Fruit fly (Drosophila melanogaster): Measurements from ENCODE around the gene ND-15.

The ND-15 gene

DNA sequence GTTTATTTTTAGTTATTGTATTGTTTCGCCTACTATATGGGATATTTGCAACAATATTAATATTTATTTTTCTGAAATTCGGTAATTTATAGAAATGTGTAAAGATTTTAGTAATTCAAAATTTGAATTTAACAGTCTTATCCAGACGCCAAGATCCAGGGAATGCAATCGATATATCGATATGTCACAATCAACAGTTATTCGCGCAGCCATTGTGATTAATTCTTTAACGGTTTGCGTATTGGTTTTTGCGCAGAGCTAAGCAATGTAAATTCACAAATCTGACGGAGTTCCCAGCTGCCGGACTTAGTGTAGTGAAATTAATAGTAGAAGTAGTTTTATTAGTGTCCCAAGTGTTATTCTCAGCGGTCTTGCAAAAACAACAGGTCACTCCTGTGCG is at the start of gene ND-15:
TSS of gene ND-15 (plus strand) at position 298 of the 400 bp plus-strand sequence.
- TF ChIP-seq Ets98B (GFP tag; IDR thresholded peaks at IDR 0.05) (no peak), CG13204 (GFP tag; optimal IDR thresholded peaks at IDR 0.05) (no peak), D1 (tag; optimal IDR thresholded peaks at IDR 0.05) (no peak), CG17806 (tag; optimal IDR thresholded peaks at IDR 0.05) (no peak), gl (tag; optimal IDR thresholded peaks at IDR 0.05) (no peak), EcR (GFP tag; optimal IDR thresholded peaks at IDR 0.05) (no peak), Pif1B (GFP tag; optimal IDR thresholded peaks at IDR 0.05) (no peak), CG34367 (tag; optimal IDR thresholded peaks at IDR 0.05) (no peak), CG10348 (GFP tag; IDR thresholded peaks at IDR 0.05) (no peak), Snoo (tag; optimal IDR thresholded peaks at IDR 0.05) (no peak), CG8159 (tag; optimal IDR thresholded peaks at IDR 0.05) (no peak), CG14655 (GFP tag; optimal IDR thresholded peaks at IDR 0.05) (no peak), rn (GFP tag; IDR thresholded peaks at IDR 0.05) (no peak), CG4496 (GFP tag; IDR thresholded peaks at IDR 0.05) (no peak), Pif1A (GFP tag; optimal IDR thresholded peaks at IDR 0.05) (no peak), fd96Ca (GFP tag; IDR thresholded peaks at IDR 0.05) (no peak), CG9948 (tag; optimal IDR thresholded peaks at IDR 0.05) (no peak), CG12605 (GFP tag; IDR thresholded peaks at IDR 0.05) (no peak)

- TF ChIP-seq CG9948 (tag; optimal IDR thresholded peaks at IDR 0.05) (no peak), CG10348 (GFP tag; IDR thresholded peaks at IDR 0.05) (no peak), CG14655 (GFP tag; optimal IDR thresholded peaks at IDR 0.05) (no peak), CG32121 (GFP tag; IDR thresholded peaks at IDR 0.05) (no peak), CG34367 (tag; optimal IDR thresholded peaks at IDR 0.05) (no peak), rn (GFP tag; IDR thresholded peaks at IDR 0.05) (no peak), CG4496 (GFP tag; IDR thresholded peaks at IDR 0.05) (no peak), CG13204 (GFP tag; optimal IDR thresholded peaks at IDR 0.05) (no peak), CG12605 (GFP tag; IDR thresholded peaks at IDR 0.05) (no peak), CG8159 (tag; optimal IDR thresholded peaks at IDR 0.05) (no peak), EcR (GFP tag; optimal IDR thresholded peaks at IDR 0.05) (no peak)
Measured at dm6 chr2L:65354-65949, 49.1 kb upstream of the ND-15 start, which contains the start of gene Cda5. Gene Cda5, minus strand, starts transcription at chr2L:65404.

DNA sequence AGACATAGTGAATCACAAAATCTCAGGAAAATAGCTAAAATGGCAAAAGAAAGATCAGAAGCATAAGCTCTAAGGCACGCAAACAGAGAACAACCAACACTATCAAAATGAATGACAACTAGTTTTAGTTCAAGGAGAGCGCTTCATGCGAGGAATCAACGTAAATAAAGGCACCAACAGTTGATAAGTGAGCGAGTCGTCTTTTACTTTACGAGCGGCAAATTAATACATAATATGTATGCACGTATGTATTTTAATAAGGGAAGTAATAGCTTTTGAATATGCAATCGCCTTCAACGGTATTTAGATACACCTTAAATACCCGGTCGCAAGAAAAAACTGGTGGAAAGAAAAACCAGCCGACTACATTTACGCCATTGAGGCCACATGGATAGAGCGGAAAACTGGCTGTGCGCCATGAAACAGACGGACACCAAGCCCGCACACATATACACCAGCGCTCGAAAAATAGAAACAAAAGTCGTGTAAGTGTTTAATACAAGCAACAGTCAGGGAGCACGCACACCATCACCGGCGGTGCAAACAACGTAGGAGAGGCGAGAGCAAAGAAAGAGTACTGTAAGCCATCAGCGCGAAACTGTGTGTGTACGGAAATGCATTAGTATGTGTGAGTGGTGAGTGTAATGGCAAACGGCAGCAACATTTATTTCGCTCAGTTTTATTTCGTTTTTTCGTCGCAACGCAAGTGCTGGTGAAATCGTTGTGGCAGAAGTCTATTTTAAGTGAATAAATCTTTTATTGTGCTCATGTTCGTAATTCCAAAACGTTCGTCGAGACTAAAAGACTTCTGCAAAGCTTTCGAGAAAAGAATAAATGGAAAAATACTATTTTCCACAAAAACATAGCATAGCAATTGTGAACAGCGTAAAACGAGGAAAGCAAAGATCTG is 47.9 kb upstream of the ND-15 start, which contains the start of gene dbr:
TSS of gene dbr (plus strand) at position 114 of the 910 bp plus-strand sequence.
- TF ChIP-seq CG14655 (GFP tag; optimal IDR thresholded peaks at IDR 0.05) (peak; percentile 75), CG32121 (GFP tag; IDR thresholded peaks at IDR 0.05) (peak; percentile 75), CG8301 (tag; optimal IDR thresholded peaks at IDR 0.05) (peak; percentile 47), Pif1B (GFP tag; optimal IDR thresholded peaks at IDR 0.05) (peak; percentile 17), CG8159 (tag; optimal IDR thresholded peaks at IDR 0.05) (peak; percentile 62), Snoo (tag; optimal IDR thresholded peaks at IDR 0.05) (peak; percentile 34), CG4496 (GFP tag; IDR thresholded peaks at IDR 0.05) (peak; percentile 87), CG13204 (GFP tag; optimal IDR thresholded peaks at IDR 0.05) (peak; percentile 80), Pif1A (GFP tag; optimal IDR thresholded peaks at IDR 0.05) (peak; percentile 52), CG34367 (tag; optimal IDR thresholded peaks at IDR 0.05) (peak; percentile 47), CG9948 (tag; optimal IDR thresholded peaks at IDR 0.05) (peak; percentile 33), CG12605 (GFP tag; IDR thresholded peaks at IDR 0.05) (peak; percentile 77), Ets98B (GFP tag; IDR thresholded peaks at IDR 0.05) (peak; percentile 85), CG17806 (tag; optimal IDR thresholded peaks at IDR 0.05) (peak; percentile 34), fd96Ca (GFP tag; IDR thresholded peaks at IDR 0.05) (no peak; the same call in 1 of the 3 replicates), CG15710 (tag; optimal IDR thresholded peaks at IDR 0.05) (peak; percentile 75), D1 (tag; optimal IDR thresholded peaks at IDR 0.05) (no peak), CG10348 (GFP tag; IDR thresholded peaks at IDR 0.05) (no peak), EcR (GFP tag; optimal IDR thresholded peaks at IDR 0.05) (peak; percentile 6), gl (tag; optimal IDR thresholded peaks at IDR 0.05) (peak; percentile 78), rn (GFP tag; IDR thresholded peaks at IDR 0.05) (no peak)

- TF ChIP-seq CG8301 (tag; optimal IDR thresholded peaks at IDR 0.05), result no peak
- 0 out of 2 replicates have a peak, but pooled peaks have one; percentile 7 for TF ChIP-seq CG12605 (GFP tag; IDR thresholded peaks at IDR 0.05)
- TF ChIP-seq Pif1A (GFP tag; optimal IDR thresholded peaks at IDR 0.05), result no peak
- no peak for TF ChIP-seq CG34367 (tag; optimal IDR thresholded peaks at IDR 0.05)
- TF ChIP-seq CG10348 (GFP tag; IDR thresholded peaks at IDR 0.05), result no peak
Measured at dm6 chr2L:67279-67657, 47.3 kb upstream of the ND-15 start.

DNA sequence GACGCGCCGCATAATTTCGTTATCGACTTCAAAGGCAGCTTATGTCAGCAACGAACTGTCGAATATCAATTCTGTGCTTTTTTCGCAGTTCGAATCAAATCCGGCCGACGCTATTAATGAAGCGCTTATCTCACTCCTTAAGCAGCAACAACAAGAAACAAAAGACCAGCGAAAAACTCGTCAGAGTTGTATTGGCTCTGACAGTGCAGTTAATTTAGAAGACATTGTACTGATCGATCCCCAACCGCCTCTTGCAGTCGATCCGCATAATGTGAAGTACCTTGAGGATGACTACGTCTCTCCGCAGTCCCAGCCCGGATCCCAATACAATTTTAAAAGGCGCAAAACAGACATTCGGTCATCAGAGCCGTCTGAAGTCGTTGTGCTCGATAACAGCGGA is 45.0 kb upstream of the ND-15 start:
- TF ChIP-seq CG4496 (GFP tag; IDR thresholded peaks at IDR 0.05) (no peak), Snoo (tag; optimal IDR thresholded peaks at IDR 0.05) (no peak), CG17806 (tag; optimal IDR thresholded peaks at IDR 0.05) (no peak), CG15710 (tag; optimal IDR thresholded peaks at IDR 0.05) (no peak), CG32121 (GFP tag; IDR thresholded peaks at IDR 0.05) (no peak), CG8159 (tag; optimal IDR thresholded peaks at IDR 0.05) (no peak), Ets98B (GFP tag; IDR thresholded peaks at IDR 0.05) (no peak), CG10348 (GFP tag; IDR thresholded peaks at IDR 0.05) (no peak)

- no peak for TF ChIP-seq Snoo (tag; optimal IDR thresholded peaks at IDR 0.05)
Measured at dm6 chr2L:71457-71856, 43.1 kb upstream of the ND-15 start, which contains the start of gene galectin. Gene galectin, plus strand, starts transcription at chr2L:71757.

Measured in whole organism, pupa.